Fruit fly (Drosophila melanogaster): Measurements from ENCODE around the gene Loxl1.

Loxl1 gene

DNA sequence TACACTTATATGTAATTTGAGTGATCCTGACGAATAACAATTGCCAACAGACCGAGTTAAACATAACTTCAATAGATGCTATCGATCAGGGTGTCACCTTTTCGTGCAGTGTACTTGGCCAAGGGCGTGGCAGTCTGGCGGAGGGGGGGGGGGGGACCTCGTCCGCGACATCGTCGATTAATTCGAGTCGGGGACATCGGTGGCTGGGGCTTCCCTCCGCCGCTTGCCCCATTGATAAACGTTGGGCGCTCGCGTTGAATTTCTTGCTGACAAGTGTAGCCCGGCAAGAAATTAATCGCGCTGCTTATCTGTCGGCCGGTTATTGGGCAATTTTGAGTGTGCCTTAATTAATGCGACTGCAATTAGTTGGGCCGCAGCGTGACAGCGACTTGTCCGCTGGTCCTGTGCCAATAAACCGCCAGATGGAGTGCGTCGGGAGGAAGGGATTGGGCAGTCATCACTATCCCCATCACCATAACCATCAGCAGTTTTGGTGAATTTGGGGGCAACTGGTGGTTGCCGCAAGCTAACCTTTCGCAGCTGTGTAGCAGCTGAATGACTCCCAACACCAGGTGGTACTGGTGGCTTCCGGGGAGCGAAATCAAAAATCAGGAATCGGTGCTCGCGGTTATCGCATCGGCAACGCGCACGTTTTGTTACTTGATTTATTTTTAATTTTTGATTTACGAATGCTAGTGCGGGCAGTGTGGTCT lies 2.8 kb upstream of the Loxl1 start (continued):
- TF ChIP-seq CG17359 (tag; optimal IDR thresholded peaks at IDR 0.05) (no peak), h (optimal IDR thresholded peaks at IDR 0.05) (no peak), lilli (GFP tag; optimal IDR thresholded peaks at IDR 0.05) (peak; percentile 38), CG7839 (tag; optimal IDR thresholded peaks at IDR 0.05) (peak; percentile 10), ranshi (GFP tag; IDR thresholded peaks at IDR 0.05) (no peak), sima (GFP tag; optimal IDR thresholded peaks at IDR 0.05) (no peak), CG16813 (GFP tag; IDR thresholded peaks at IDR 0.05; ENCODE audit: partially characterized antibody) (no peak), Six4 (GFP tag; optimal IDR thresholded peaks at IDR 0.05) (no peak), z (GFP tag; IDR thresholded peaks at IDR 0.05) (no peak), CG7271 (tag; optimal IDR thresholded peaks at IDR 0.05) (no peak), ro (GFP tag; IDR thresholded peaks at IDR 0.05) (no peak), BEAF-32 (GFP tag; optimal IDR thresholded peaks at IDR 0.05) (no peak), MTF-1 (GFP tag; optimal IDR thresholded peaks at IDR 0.05; ENCODE audit: borderline replicate concordance) (no peak), mam (GFP tag; optimal IDR thresholded peaks at IDR 0.05) (no peak), Ptx1 (GFP tag; IDR thresholded peaks at IDR 0.05) (no peak), kah (GFP tag; optimal IDR thresholded peaks at IDR 0.05) (peak; percentile 66), pum (GFP tag; optimal IDR thresholded peaks at IDR 0.05) (no peak), dpn (GFP tag; optimal IDR thresholded peaks at IDR 0.05) (peak in 1 of 2 experiments; percentile 1), HmgD (GFP tag; optimal IDR thresholded peaks at IDR 0.05) (no peak), NC2α (GFP tag; optimal IDR thresholded peaks at IDR 0.05) (no peak), grn (GFP tag; optimal IDR thresholded peaks at IDR 0.05) (no peak), Oli (tag; optimal IDR thresholded peaks at IDR 0.05) (no peak), CG10267 (tag; optimal IDR thresholded peaks at IDR 0.05) (no peak), CG14014 (GFP tag; IDR thresholded peaks at IDR 0.05) (0 out of 2 replicates have a peak, but pooled peaks have one; percentile 9), exex (tag; optimal IDR thresholded peaks at IDR 0.05) (peak; percentile 60), CG17568 (GFP tag; optimal IDR thresholded peaks at IDR 0.05) (no peak), ftz-f1 (GFP tag; optimal IDR thresholded peaks at IDR 0.05) (peak; percentile 65), CG12236 (GFP tag; optimal IDR thresholded peaks at IDR 0.05) (no peak), CG9817 (tag; optimal IDR thresholded peaks at IDR 0.05) (no peak), bbx (GFP tag; IDR thresholded peaks at IDR 0.05; ENCODE audit: partially characterized antibody) (no peak), disco-r (GFP tag; optimal IDR thresholded peaks at IDR 0.05) (no peak), Dll (GFP tag; IDR thresholded peaks at IDR 0.05; ENCODE audit: partially characterized antibody) (0 out of 4 replicates have a peak, but pooled peaks have one; percentile 11), CG8281 (tag; optimal IDR thresholded peaks at IDR 0.05) (no peak), fd64A (GFP tag; optimal IDR thresholded peaks at IDR 0.05) (no peak), CG6254 (GFP tag; optimal IDR thresholded peaks at IDR 0.05) (no peak), CG7556 (GFP tag; optimal IDR thresholded peaks at IDR 0.05) (no peak), CG15696 (tag; optimal IDR thresholded peaks at IDR 0.05) (no peak), fd102C (GFP tag; optimal IDR thresholded peaks at IDR 0.05) (no peak), CG12659 (GFP tag; optimal IDR thresholded peaks at IDR 0.05) (peak; percentile 19), caup (GFP tag; optimal IDR thresholded peaks at IDR 0.05; ENCODE audit: severe bottlenecking) (no peak), CG10431 (GFP tag; optimal IDR thresholded peaks at IDR 0.05) (no peak)
